Fruit fly (Drosophila melanogaster) whole organism, embryonic: Measurements from ENCODE around the gene Hr96.
A peak's percentile ranks its signal among the peaks of the same experiment; 100 is the strongest.

Experiments
- Abd-B ChIP-seq: fragments of 200-800 bp; sonication (Bioruptor generic); optimal IDR thresholded peaks from 2 replicates; lab custom pipeline; 2018; ENCODE audit warnings: missing biosample characterization, mild to moderate bottlenecking, missing genetic modification characterization, moderate library complexity
- Atf-2 ChIP-seq: fragments of 200-800 bp; sonication (Bioruptor generic); optimal IDR thresholded peaks from 2 replicates; lab custom pipeline; 2016; ENCODE audit warnings: missing biosample characterization, missing genetic modification characterization
- Awh ChIP-seq: fragments of 200-800 bp; sonication (Bioruptor generic); IDR thresholded peaks from 2 replicates; pipeline ENCODE4, ENCODE4 v1.3.6; 2022; ENCODE audit warnings: missing biosample characterization, missing genetic modification characterization
- CG1024 ChIP-seq: fragments of 200-800 bp; sonication (Bioruptor generic); IDR thresholded peaks from 2 replicates; pipeline ENCODE4 v1.3.6; 2022; ENCODE audit warnings: missing biosample characterization, missing genetic modification characterization
- CG10654 ChIP-seq: fragments of 200-800 bp; sonication (Bioruptor generic); optimal IDR thresholded peaks from 2 replicates; lab custom pipeline; 2016; ENCODE audit warnings: missing biosample characterization, missing genetic modification characterization
- CG13296 ChIP-seq: fragments of 200-800 bp; sonication (Bioruptor generic); optimal IDR thresholded peaks from 3 replicates; lab custom pipeline; 2018; ENCODE audit warnings: missing biosample characterization, mild to moderate bottlenecking, missing genetic modification characterization
- CG13775 ChIP-seq: fragments of 200-800 bp; sonication (Bioruptor generic); optimal IDR thresholded peaks from 3 replicates; lab custom pipeline; 2017; ENCODE audit warnings: missing biosample characterization, mild to moderate bottlenecking, missing genetic modification characterization
- CG17186 ChIP-seq: fragments of 200-800 bp; sonication (Bioruptor generic); optimal IDR thresholded peaks from 3 replicates; lab custom pipeline; 2017; ENCODE audit warnings: missing biosample characterization, missing genetic modification reagents, missing genetic modification characterization
- CG17385 ChIP-seq: fragments of 200-800 bp; sonication (Bioruptor generic); optimal IDR thresholded peaks from 3 replicates; lab custom pipeline; 2018; ENCODE audit warnings: missing biosample characterization, mild to moderate bottlenecking, missing genetic modification characterization
- CG17568 ChIP-seq: fragments of 200-800 bp; sonication (Bioruptor generic); optimal IDR thresholded peaks from 2 replicates; lab custom pipeline; 2018; ENCODE audit warnings: missing biosample characterization, mild to moderate bottlenecking, missing genetic modification characterization, moderate library complexity
- CG18476 ChIP-seq: fragments of 200-800 bp; sonication (Bioruptor generic); optimal IDR thresholded peaks from 2 replicates; lab custom pipeline; 2016; ENCODE audit warnings: missing biosample characterization, mild to moderate bottlenecking, missing genetic modification characterization
- CG2678 ChIP-seq: fragments of 200-800 bp; sonication (Bioruptor generic); optimal IDR thresholded peaks from 3 replicates; lab custom pipeline; 2019; ENCODE audit warnings: missing biosample characterization, mild to moderate bottlenecking, missing genetic modification characterization, moderate library complexity
- CG2889 ChIP-seq: fragments of 200-800 bp; sonication (Bioruptor generic); IDR thresholded peaks from 3 replicates; pipeline ENCODE4 v1.3.6; 2022; ENCODE audit warnings: missing biosample characterization, missing genetic modification characterization
- CG30020 ChIP-seq: fragments of 200-800 bp; optimal IDR thresholded peaks from 2 replicates; lab custom pipeline; 2019; ENCODE audit warnings: missing biosample characterization, mild to moderate bottlenecking, missing genetic modification characterization, moderate library complexity
- CG32767 ChIP-seq: fragments of 200-800 bp; sonication (Bioruptor generic); IDR thresholded peaks from 2 replicates; pipeline ENCODE4 v1.3.6; 2022; ENCODE audit warnings: missing biosample characterization, missing genetic modification characterization
- CG4707 ChIP-seq: fragments of 200-800 bp; sonication (Bioruptor generic); optimal IDR thresholded peaks from 2 replicates; lab custom pipeline; 2018; ENCODE audit warnings: missing biosample characterization, mild to moderate bottlenecking, missing genetic modification characterization, moderate library complexity
- CG5180 ChIP-seq: fragments of 200-800 bp; sonication (Bioruptor generic); optimal IDR thresholded peaks from 3 replicates; lab custom pipeline; 2017; ENCODE audit warnings: missing biosample characterization, missing genetic modification characterization, mild to moderate bottlenecking, moderate library complexity, missing genetic modification reagents
- CG6813 ChIP-seq: fragments of 200-800 bp; sonication (Bioruptor generic); optimal IDR thresholded peaks from 2 replicates; lab custom pipeline; 2017; ENCODE audit warnings: missing biosample characterization, missing genetic modification characterization, mild to moderate bottlenecking, moderate library complexity, missing genetic modification reagents
- CG7786 ChIP-seq: fragments of 200-800 bp; sonication (Bioruptor generic); optimal IDR thresholded peaks from 2 replicates; lab custom pipeline; 2016; ENCODE audit warnings: missing biosample characterization, missing genetic modification characterization
- CG7963 ChIP-seq: fragments of 200-800 bp; sonication (Bioruptor generic); IDR thresholded peaks from 3 replicates; pipeline ENCODE4 v1.3.6; 2022; ENCODE audit warnings: missing biosample characterization, missing genetic modification characterization; ENCODE audit not compliant: partially characterized antibody
- CkIIα-i1 ChIP-seq: fragments of 200-800 bp; sonication (Bioruptor generic); IDR thresholded peaks from 2 replicates; pipeline ENCODE4 v1.3.6; 2022; ENCODE audit warnings: missing biosample characterization, missing genetic modification characterization
- Dref ChIP-seq: fragments of 200-800 bp; sonication (Bioruptor generic); IDR thresholded peaks from 2 replicates; pipeline ENCODE4 v1.3.6; 2022; ENCODE audit warnings: missing biosample characterization, missing genetic modification characterization
- E2f1 ChIP-seq: fragments of 200-800 bp; sonication (Bioruptor generic); IDR thresholded peaks from 2 replicates; pipeline ENCODE4 v1.3.6; 2022; ENCODE audit warnings: missing biosample characterization, missing genetic modification characterization
- E2f2 ChIP-seq: fragments of 200-800 bp; sonication (Bioruptor generic); IDR thresholded peaks from 2 replicates; pipeline ENCODE4 v1.3.6; 2022; ENCODE audit warnings: missing biosample characterization, missing genetic modification characterization
- Hr51 ChIP-seq, 2 experiments: fragments of 200-800 bp; sonication (Bioruptor generic); optimal IDR thresholded peaks; 2 replicates in 1 of 2; 3 replicates in 1 of 2; lab custom pipeline; 2016 to 2018; ENCODE audit warnings: missing biosample characterization in 2 of 2, missing genetic modification characterization in 2 of 2, mild to moderate bottlenecking in 1 of 2, moderate library complexity in 1 of 2
- MTF-1 ChIP-seq: fragments of 200-800 bp; sonication (Bioruptor generic); optimal IDR thresholded peaks from 2 replicates; lab custom pipeline; 2018; ENCODE audit warnings: missing biosample characterization, mild to moderate bottlenecking, missing genetic modification characterization, borderline replicate concordance
- Med ChIP-seq: fragments of 200-800 bp; sonication (Bioruptor generic); peaks from one replicate; lab custom pipeline; 2016; ENCODE audit warnings: missing biosample characterization, missing genetic modification characterization, mild to moderate bottlenecking, inconsistent platforms, moderate library complexity
- Ptx1 ChIP-seq: fragments of 200-800 bp; sonication (Bioruptor generic); IDR thresholded peaks from 2 replicates; pipeline ENCODE4 v1.3.6; 2022; ENCODE audit warnings: missing biosample characterization, missing genetic modification characterization
- Scr ChIP-seq: fragments of 200-800 bp; sonication (Bioruptor generic); IDR thresholded peaks from 2 replicates; pipeline ENCODE4 v1.3.6; 2022; ENCODE audit warnings: missing biosample characterization, missing genetic modification characterization; ENCODE audit not compliant: partially characterized antibody
- Ssrp ChIP-seq: fragments of 200-800 bp; sonication (Bioruptor generic); optimal IDR thresholded peaks from 2 replicates; lab custom pipeline; 2018; ENCODE audit warnings: missing biosample characterization, mild to moderate bottlenecking, missing genetic modification characterization, moderate library complexity
- Vsx1 ChIP-seq: fragments of 200-800 bp; sonication (Bioruptor generic); optimal IDR thresholded peaks from 2 replicates; lab custom pipeline; 2017; ENCODE audit warnings: missing biosample characterization, mild to moderate bottlenecking, missing genetic modification characterization, missing genetic modification reagents
- Xrp1 ChIP-seq: fragments of 200-800 bp; sonication (Bioruptor generic); IDR thresholded peaks from 2 replicates; pipeline ENCODE4 v1.3.6; 2022; ENCODE audit warnings: missing biosample characterization, missing genetic modification characterization
- YL-1 ChIP-seq: fragments of 200-800 bp; sonication (Bioruptor generic); optimal IDR thresholded peaks from 3 replicates; lab custom pipeline; 2017; ENCODE audit warnings: missing biosample characterization, mild to moderate bottlenecking, missing genetic modification characterization
- ab ChIP-seq: fragments of 200-800 bp; sonication (Bioruptor generic); optimal IDR thresholded peaks from 2 replicates; lab custom pipeline; 2016; ENCODE audit warnings: missing biosample characterization, missing genetic modification characterization
- bigmax ChIP-seq: fragments of 200-800 bp; sonication (Bioruptor generic); optimal IDR thresholded peaks from 2 replicates; lab custom pipeline; 2018; ENCODE audit warnings: missing biosample characterization, mild to moderate bottlenecking, missing genetic modification characterization
- cas ChIP-seq: fragments of 200-800 bp; sonication (Bioruptor generic); IDR thresholded peaks from 2 replicates; pipeline ENCODE4 v1.3.6; 2022; ENCODE audit warnings: missing biosample characterization, missing genetic modification characterization
- chn ChIP-seq: fragments of 200-800 bp; sonication (Bioruptor generic); optimal IDR thresholded peaks from 2 replicates; lab custom pipeline; 2016; ENCODE audit warnings: missing biosample characterization, missing genetic modification characterization
- fu2 ChIP-seq: fragments of 200-800 bp; sonication (Bioruptor generic); optimal IDR thresholded peaks from 2 replicates; lab custom pipeline; 2016; ENCODE audit warnings: missing biosample characterization, missing genetic modification characterization
- inv ChIP-seq: fragments of 200-800 bp; sonication (Bioruptor generic); IDR thresholded peaks from 2 replicates; pipeline ENCODE4 v1.3.6; 2022; ENCODE audit warnings: missing biosample characterization, missing genetic modification characterization; ENCODE audit not compliant: partially characterized antibody
- kah ChIP-seq: fragments of 200-800 bp; sonication (Bioruptor generic); optimal IDR thresholded peaks from 2 replicates; lab custom pipeline; 2018; ENCODE audit warnings: missing biosample characterization, mild to moderate bottlenecking, missing genetic modification characterization
- nau ChIP-seq: fragments of 200-800 bp; sonication (Bioruptor generic); optimal IDR thresholded peaks from 3 replicates; lab custom pipeline; 2017; ENCODE audit warnings: missing biosample characterization, mild to moderate bottlenecking, missing genetic modification characterization, missing genetic modification reagents
- nerfin-1 ChIP-seq: fragments of 200-800 bp; sonication (Bioruptor generic); optimal IDR thresholded peaks from 3 replicates; lab custom pipeline; 2019; ENCODE audit warnings: missing biosample characterization, mild to moderate bottlenecking, missing genetic modification characterization, moderate library complexity
- nerfin-2 ChIP-seq: fragments of 200-800 bp; sonication (Bioruptor generic); IDR thresholded peaks from 2 replicates; pipeline ENCODE4 v1.3.6; 2022; ENCODE audit warnings: missing biosample characterization, missing genetic modification characterization; ENCODE audit not compliant: partially characterized antibody
- nom ChIP-seq: fragments of 200-800 bp; sonication (Bioruptor generic); optimal IDR thresholded peaks from 2 replicates; lab custom pipeline; 2017; ENCODE audit warnings: missing biosample characterization, missing genetic modification characterization, mild to moderate bottlenecking, moderate library complexity, missing genetic modification reagents
- peb ChIP-seq: fragments of 200-800 bp; sonication (Bioruptor generic); IDR thresholded peaks from 2 replicates; pipeline ENCODE4 v1.3.6; 2022; ENCODE audit warnings: missing biosample characterization, missing genetic modification characterization
- pros ChIP-seq: fragments of 200-800 bp; sonication (Bioruptor generic); optimal IDR thresholded peaks from 3 replicates; lab custom pipeline; 2019; ENCODE audit warnings: missing biosample characterization, mild to moderate bottlenecking, missing genetic modification characterization, moderate library complexity
- rib ChIP-seq: fragments of 200-800 bp; sonication (Bioruptor generic); IDR thresholded peaks from 2 replicates; pipeline ENCODE4 v1.3.6; 2022; ENCODE audit warnings: missing biosample characterization, missing genetic modification characterization
- sisA ChIP-seq: fragments of 200-800 bp; sonication (Bioruptor generic); IDR thresholded peaks from 2 replicates; pipeline ENCODE4 v1.3.6; 2022; ENCODE audit warnings: missing biosample characterization, missing genetic modification characterization
- sob ChIP-seq: fragments of 200-800 bp; sonication (Bioruptor generic); IDR thresholded peaks from 2 replicates; pipeline ENCODE4 v1.3.6; 2022; ENCODE audit warnings: missing biosample characterization, missing genetic modification characterization
- zen ChIP-seq: fragments of 200-800 bp; sonication (Bioruptor generic); optimal IDR thresholded peaks from 3 replicates; lab custom pipeline; 2018; ENCODE audit warnings: missing biosample characterization, mild to moderate bottlenecking, missing genetic modification characterization, moderate library complexity

Hr96 gene

dm6 chr3R:25047504-25047903 lies 22.5 kb downstream of the Hr96 start, which contains the start of gene CG11790 (continued):
- TF ChIP-seq nerfin-2 (GFP tag; lab: Robert Waterston, UW) (peak; percentile 59), nom (GFP tag; lab: Kevin White, UChicago) (peak; percentile 45), CG30020 (no peak), kah (GFP tag; lab: Kevin White, UChicago) (no peak), E2f1 (GFP tag; lab: Robert Waterston, UW) (no peak), CG1024 (GFP tag; lab: Robert Waterston, UW) (no peak), zen (tag; lab: Kevin White, UChicago) (no peak), YL-1 (no peak), CG17186 (GFP tag; lab: Kevin White, UChicago) (peak; percentile 18), CG6813 (no peak), CG32767 (GFP tag; lab: Robert Waterston, UW) (no peak), CG5180 (GFP tag; lab: Kevin White, UChicago) (no peak), Med (GFP tag; lab: Kevin White, UChicago) (peak; percentile 80), rib (GFP tag; lab: Robert Waterston, UW) (no peak), Xrp1 (GFP tag; lab: Robert Waterston, UW) (peak; percentile 25; the same call in 1 of the 2 replicates), CG7786 (GFP tag; lab: Kevin White, UChicago) (no peak), sisA (GFP tag; lab: Robert Waterston, UW) (no peak), inv (GFP tag; lab: Robert Waterston, UW) (peak; percentile 51; the same call in 1 of the 2 replicates), CG13775 (GFP tag; lab: Kevin White, UChicago) (no peak), Hr51 (GFP tag; optimal IDR thresholded peaks at IDR 0.05; lab: Kevin White, UChicago) (no peak), CG17568 (no peak), Ptx1 (GFP tag; lab: Robert Waterston, UW) (no peak), peb (GFP tag; lab: Robert Waterston, UW) (no peak), sob (GFP tag; lab: Robert Waterston, UW) (0 out of 2 replicates have a peak, but pooled peaks have one; percentile 20), Ssrp (no peak), CG2678 (no peak), CG13296 (GFP tag; lab: Kevin White, UChicago) (peak; percentile 2), Dref (GFP tag; lab: Robert Waterston, UW) (peak; percentile 80), E2f2 (0 out of 2 replicates have a peak, but pooled peaks have one; percentile 21), nau (GFP tag; lab: Kevin White, UChicago) (no peak), CG17385 (no peak), CG18476 (no peak), CG7963 (GFP tag; lab: Robert Waterston, UW) (peak; percentile 85), CkIIα-i1 (no peak), fu2 (GFP tag; lab: Kevin White, UChicago) (no peak), MTF-1 (no peak), ab (GFP tag; lab: Kevin White, UChicago) (no peak), bigmax (GFP tag; lab: Kevin White, UChicago) (no peak), nerfin-1 (tag; lab: Kevin White, UChicago) (no peak), Scr (GFP tag; lab: Robert Waterston, UW) (peak; percentile 77), CG4707 (GFP tag; lab: Kevin White, UChicago) (no peak), pros (GFP tag; lab: Kevin White, UChicago) (no peak), Awh (GFP tag; lab: Robert Waterston, UW) (no peak), Vsx1 (GFP tag; lab: Kevin White, UChicago) (no peak), chn (GFP tag; lab: Kevin White, UChicago) (no peak), CG10654 (GFP tag; lab: Kevin White, UChicago) (no peak), CG2889 (GFP tag; lab: Robert Waterston, UW) (no peak), Atf-2 (GFP tag; lab: Kevin White, UChicago) (no peak), Abd-B (GFP tag; lab: Kevin White, UChicago) (no peak), cas (GFP tag; lab: Robert Waterston, UW) (no peak)
